Fruit fly (Drosophila melanogaster) whole organism, embryonic: Measurements from ENCODE around the gene nudC.

Experiments used
- BEAF-32 ChIP-seq: fragments of 200-800 bp; sonication (Bioruptor generic); optimal IDR thresholded peaks from 3 replicates; lab custom pipeline; 2017; ENCODE audit warnings: missing biosample characterization, missing genetic modification characterization, mild to moderate bottlenecking, moderate library complexity, missing genetic modification reagents
- Bteb2 ChIP-seq: fragments of 200-800 bp; sonication (Bioruptor generic); optimal IDR thresholded peaks from 2 replicates; lab custom pipeline; 2016; ENCODE audit warnings: missing biosample characterization, missing genetic modification characterization
- CG10147 ChIP-seq: fragments of 200-800 bp; sonication (Bioruptor generic); optimal IDR thresholded peaks from 2 replicates; lab custom pipeline; 2019; ENCODE audit warnings: missing biosample characterization, mild to moderate bottlenecking, missing genetic modification characterization, moderate library complexity
- CG10959 ChIP-seq: fragments of 200-800 bp; sonication (Bioruptor generic); IDR thresholded peaks from 2 replicates; pipeline ENCODE4 v1.3.6; 2022; ENCODE audit warnings: missing biosample characterization, missing genetic modification characterization
- CG14050 ChIP-seq: fragments of 200-800 bp; sonication (Bioruptor generic); IDR thresholded peaks from 3 replicates; pipeline ENCODE4 v1.3.6; 2022; ENCODE audit warnings: missing biosample characterization, missing genetic modification characterization
- CG1602 ChIP-seq: fragments of 200-800 bp; sonication (Bioruptor generic); optimal IDR thresholded peaks from 3 replicates; lab custom pipeline; 2016; ENCODE audit warnings: missing biosample characterization, missing genetic modification characterization
- CG1603 ChIP-seq: fragments of 200-800 bp; sonication (Bioruptor generic); optimal IDR thresholded peaks from 2 replicates; lab custom pipeline; 2019; ENCODE audit warnings: missing biosample characterization, mild to moderate bottlenecking, missing genetic modification characterization, moderate library complexity
- CG17328 ChIP-seq: fragments of 200-800 bp; sonication (Bioruptor generic); IDR thresholded peaks from 2 replicates; pipeline ENCODE4 v1.3.6; 2022; ENCODE audit warnings: missing biosample characterization, missing genetic modification characterization
- CG17359 ChIP-seq: fragments of 200-800 bp; sonication (Bioruptor generic); optimal IDR thresholded peaks from 3 replicates; lab custom pipeline; 2018; ENCODE audit warnings: missing biosample characterization, mild to moderate bottlenecking, missing genetic modification characterization, moderate library complexity
- CG17829 ChIP-seq: fragments of 200-800 bp; optimal IDR thresholded peaks from 2 replicates; lab custom pipeline; 2019; ENCODE audit warnings: missing biosample characterization, mild to moderate bottlenecking, missing genetic modification characterization, moderate library complexity
- CG3065 ChIP-seq: fragments of 200-800 bp; sonication (Bioruptor generic); optimal IDR thresholded peaks from 2 replicates; lab custom pipeline; 2016; ENCODE audit warnings: missing biosample characterization, missing genetic modification characterization
- CG31224 ChIP-seq: fragments of 200-800 bp; sonication (Bioruptor generic); IDR thresholded peaks from 2 replicates; pipeline ENCODE4 v1.3.6; 2022; ENCODE audit warnings: missing biosample characterization, missing genetic modification characterization
- CG34224 ChIP-seq: fragments of 200-800 bp; sonication (Bioruptor generic); IDR thresholded peaks from 3 replicates; pipeline ENCODE4 v1.3.6; 2022; ENCODE audit warnings: missing biosample characterization, missing genetic modification characterization; ENCODE audit not compliant: partially characterized antibody
- CG3726 ChIP-seq: fragments of 200-800 bp; sonication (Bioruptor generic); IDR thresholded peaks from 3 replicates; pipeline ENCODE4, ENCODE4 v1.3.6; 2022; ENCODE audit warnings: missing biosample characterization, missing genetic modification characterization
- CG8359 ChIP-seq: fragments of 200-800 bp; sonication (Bioruptor generic); optimal IDR thresholded peaks from 2 replicates; lab custom pipeline; 2017; ENCODE audit warnings: missing biosample characterization, mild to moderate bottlenecking, missing genetic modification characterization, borderline replicate concordance
- CG8765 ChIP-seq: fragments of 200-800 bp; sonication (Bioruptor generic); IDR thresholded peaks from 2 replicates; pipeline ENCODE4 v1.3.6; 2022; ENCODE audit warnings: missing biosample characterization, missing genetic modification characterization
- CG9817 ChIP-seq: fragments of 200-800 bp; sonication (Bioruptor generic); optimal IDR thresholded peaks from 2 replicates; lab custom pipeline; 2018; ENCODE audit warnings: missing biosample characterization, mild to moderate bottlenecking, missing genetic modification characterization, moderate library complexity
- CG9932 ChIP-seq: fragments of 200-800 bp; sonication (Bioruptor generic); IDR thresholded peaks from 2 replicates; pipeline ENCODE4 v1.3.6; 2022; ENCODE audit warnings: missing biosample characterization, missing genetic modification characterization
- Dll ChIP-seq: fragments of 200-800 bp; sonication (Bioruptor generic); IDR thresholded peaks from 4 replicates; pipeline ENCODE4 v1.3.6; 2022; ENCODE audit warnings: missing biosample characterization, missing genetic modification characterization; ENCODE audit not compliant: partially characterized antibody
- Drgx ChIP-seq: fragments of 200-800 bp; sonication (Bioruptor generic); IDR thresholded peaks from 2 replicates; pipeline ENCODE4 v1.3.6; 2022; ENCODE audit warnings: missing biosample characterization, missing genetic modification characterization
- Fer2 ChIP-seq: fragments of 200-800 bp; sonication (Bioruptor generic); optimal IDR thresholded peaks from 2 replicates; lab custom pipeline; 2018; ENCODE audit warnings: missing biosample characterization, mild to moderate bottlenecking, missing genetic modification characterization, moderate library complexity
- Hr39 ChIP-seq: fragments of >200 bp; optimal IDR thresholded peaks from 2 replicates; lab custom pipeline; 2017
- Kr ChIP-seq: fragments of 200-800 bp; sonication (Bioruptor generic); optimal IDR thresholded peaks from 2 replicates; lab custom pipeline; 2017; ENCODE audit warnings: missing biosample characterization, mild to moderate bottlenecking, missing genetic modification characterization
- Mes4 ChIP-seq: fragments of 200-800 bp; sonication (Bioruptor generic); optimal IDR thresholded peaks from 2 replicates; lab custom pipeline; 2016; ENCODE audit warnings: missing biosample characterization, missing genetic modification characterization
- Nf-YA ChIP-seq: fragments of 200-800 bp; sonication (Bioruptor generic); IDR thresholded peaks from 2 replicates; pipeline ENCODE4 v1.3.6; 2022; ENCODE audit warnings: missing biosample characterization, missing genetic modification characterization
- Scr ChIP-seq: fragments of 200-800 bp; sonication (Bioruptor generic); IDR thresholded peaks from 2 replicates; pipeline ENCODE4 v1.3.6; 2022; ENCODE audit warnings: missing biosample characterization, missing genetic modification characterization; ENCODE audit not compliant: partially characterized antibody
- al ChIP-seq: fragments of 200-800 bp; sonication (Bioruptor generic); IDR thresholded peaks from 2 replicates; pipeline ENCODE4 v1.3.6; 2022; ENCODE audit warnings: missing biosample characterization, missing genetic modification characterization
- bigmax ChIP-seq: fragments of 200-800 bp; sonication (Bioruptor generic); optimal IDR thresholded peaks from 2 replicates; lab custom pipeline; 2018; ENCODE audit warnings: missing biosample characterization, mild to moderate bottlenecking, missing genetic modification characterization
- bsh ChIP-seq, 2 experiments: fragments of 200-800 bp; sonication (Bioruptor generic); optimal IDR thresholded peaks; 2 replicates each; lab custom pipeline; 2017 to 2018; ENCODE audit warnings: mild to moderate bottlenecking in 2 of 2, missing biosample characterization in 2 of 2, missing genetic modification characterization in 2 of 2, moderate library complexity in 1 of 2
- btn ChIP-seq: fragments of 200-800 bp; sonication (Bioruptor generic); optimal IDR thresholded peaks from 2 replicates; lab custom pipeline; 2016; ENCODE audit warnings: missing biosample characterization, missing genetic modification characterization
- crol ChIP-seq: fragments of 200-800 bp; sonication (Bioruptor generic); IDR thresholded peaks from 2 replicates; pipeline ENCODE4 v1.3.6; 2022; ENCODE audit warnings: missing biosample characterization, missing genetic modification characterization
- ewg ChIP-seq: fragments of 200-800 bp; sonication (Bioruptor generic); optimal IDR thresholded peaks from 3 replicates; lab custom pipeline; 2017; ENCODE audit warnings: mild to moderate bottlenecking, missing biosample characterization, missing genetic modification reagents, missing genetic modification characterization
- fd96Cb ChIP-seq: fragments of 200-800 bp; sonication (Bioruptor generic); optimal IDR thresholded peaks from 2 replicates; lab custom pipeline; 2018; ENCODE audit warnings: missing biosample characterization, mild to moderate bottlenecking, missing genetic modification characterization, moderate library complexity
- gcm ChIP-seq: fragments of 200-800 bp; sonication (Bioruptor generic); optimal IDR thresholded peaks from 2 replicates; lab custom pipeline; 2019; ENCODE audit warnings: missing biosample characterization, mild to moderate bottlenecking, missing genetic modification characterization, moderate library complexity
- gfzf ChIP-seq: fragments of 200-800 bp; sonication (Bioruptor generic); optimal IDR thresholded peaks from 2 replicates; lab custom pipeline; 2016; ENCODE audit warnings: missing biosample characterization, mild to moderate bottlenecking, missing genetic modification characterization, moderate library complexity
- knrl ChIP-seq: fragments of 200-800 bp; sonication (Bioruptor generic); IDR thresholded peaks from 3 replicates; pipeline ENCODE4 v1.3.6; 2022; ENCODE audit warnings: missing biosample characterization, missing genetic modification characterization; ENCODE audit not compliant: partially characterized antibody
- lbe ChIP-seq: fragments of 200-800 bp; sonication (Bioruptor generic); optimal IDR thresholded peaks from 2 replicates; lab custom pipeline; 2016; ENCODE audit warnings: missing biosample characterization, mild to moderate bottlenecking, missing genetic modification characterization
- maf-S ChIP-seq: fragments of 200-800 bp; sonication (Bioruptor generic); optimal IDR thresholded peaks from 2 replicates; lab custom pipeline; 2016; ENCODE audit warnings: missing biosample characterization, missing genetic modification characterization
- nom ChIP-seq: fragments of 200-800 bp; sonication (Bioruptor generic); optimal IDR thresholded peaks from 2 replicates; lab custom pipeline; 2017; ENCODE audit warnings: missing biosample characterization, missing genetic modification characterization, mild to moderate bottlenecking, moderate library complexity, missing genetic modification reagents
- pho ChIP-seq: fragments of 200-800 bp; sonication (Bioruptor generic); optimal IDR thresholded peaks from 2 replicates; lab custom pipeline; 2016; ENCODE audit warnings: missing biosample characterization, missing genetic modification characterization
- psq ChIP-seq: fragments of 200-800 bp; sonication (Bioruptor generic); optimal IDR thresholded peaks from 2 replicates; lab custom pipeline; 2017; ENCODE audit warnings: missing biosample characterization, missing genetic modification characterization
- sens ChIP-seq: fragments of 200-800 bp; sonication (Bioruptor generic); peaks from one replicate; lab custom pipeline; 2016; ENCODE audit warnings: missing biosample characterization, missing genetic modification characterization
- sqz ChIP-seq: fragments of 200-800 bp; sonication (Bioruptor generic); optimal IDR thresholded peaks from 3 replicates; lab custom pipeline; 2018; ENCODE audit warnings: missing biosample characterization, mild to moderate bottlenecking, missing genetic modification characterization
- sr ChIP-seq: fragments of 200-800 bp; sonication (Bioruptor generic); IDR thresholded peaks from 3 replicates; pipeline ENCODE4 v1.3.6; 2022; ENCODE audit warnings: missing biosample characterization, missing genetic modification characterization
- usp ChIP-seq: fragments of >200 bp; optimal IDR thresholded peaks from 2 replicates; lab custom pipeline; 2017; ENCODE audit warnings: missing biosample characterization, missing genetic modification characterization
- zfh1 ChIP-seq: fragments of 200-800 bp; sonication (Bioruptor generic); IDR thresholded peaks from 3 replicates; pipeline ENCODE4 v1.3.6; 2022; ENCODE audit warnings: missing biosample characterization, missing genetic modification characterization

nudC gene

DNA sequence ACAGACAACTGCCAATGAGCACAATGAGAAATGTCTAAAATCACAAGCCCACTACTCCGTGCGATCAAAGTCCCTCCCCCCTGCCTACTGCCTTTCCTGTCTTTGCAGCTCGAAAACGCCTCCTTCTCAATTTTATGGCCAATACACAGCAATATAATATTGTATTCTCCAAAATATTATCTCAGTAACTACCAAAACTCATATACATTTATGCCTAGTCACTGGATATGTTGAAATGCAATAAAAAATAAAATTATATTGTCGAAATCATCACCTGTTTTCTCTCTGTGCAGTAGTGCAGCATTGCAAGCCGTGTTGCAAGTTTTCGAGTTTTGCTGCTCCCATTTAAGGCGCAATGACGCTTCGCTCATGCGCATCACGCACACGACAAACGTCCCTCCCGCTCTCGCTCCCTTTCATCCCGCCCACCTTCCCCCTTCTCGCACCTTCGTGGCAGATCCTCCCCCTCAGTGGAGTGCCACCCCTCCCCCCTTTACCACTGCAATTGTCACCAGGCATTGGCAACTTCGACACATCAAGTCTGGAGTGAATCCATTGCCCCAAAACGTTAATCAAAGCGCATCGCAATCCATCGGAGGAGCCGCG, 46.2 kb upstream of the nudC start (continued):
- TF ChIP-seq bsh (GFP tag; optimal IDR thresholded peaks at IDR 0.05; lab: Kevin White, UChicago) (peak in 1 of 2 experiments; percentile 69), nom (GFP tag; lab: Kevin White, UChicago) (peak; percentile 92), maf-S (GFP tag; lab: Kevin White, UChicago) (no peak), CG9817 (no peak), CG17829 (tag; lab: Kevin White, UChicago) (no peak), CG1603 (tag; lab: Kevin White, UChicago) (peak; percentile 15), knrl (GFP tag; lab: Robert Waterston, UW) (0 out of 3 replicates have a peak, but pooled peaks have one; percentile 8), pho (GFP tag; lab: Kevin White, UChicago) (no peak), gcm (GFP tag; lab: Kevin White, UChicago) (no peak), Drgx (GFP tag; lab: Robert Waterston, UW) (peak; percentile 87), fd96Cb (tag; lab: Kevin White, UChicago) (no peak), Dll (no peak), CG8359 (GFP tag; lab: Kevin White, UChicago) (no peak), CG34224 (GFP tag; lab: Robert Waterston, UW) (no peak), gfzf (GFP tag; lab: Kevin White, UChicago) (no peak), BEAF-32 (GFP tag; lab: Kevin White, UChicago) (no peak), Bteb2 (GFP tag; lab: Kevin White, UChicago) (no peak), psq (GFP tag; lab: Kevin White, UChicago) (no peak), CG9932 (GFP tag; lab: Robert Waterston, UW) (no peak), CG17328 (GFP tag; lab: Robert Waterston, UW) (no peak), Mes4 (GFP tag; lab: Kevin White, UChicago) (no peak), Scr (GFP tag; lab: Robert Waterston, UW) (no peak), usp (GFP tag; lab: Kevin White, UChicago) (no peak), btn (no peak), crol (GFP tag; lab: Robert Waterston, UW) (peak; percentile 78), CG10147 (GFP tag; lab: Kevin White, UChicago) (no peak), CG17359 (tag; lab: Kevin White, UChicago) (no peak), Fer2 (tag; lab: Kevin White, UChicago) (no peak), sens (peak; percentile 74), Kr (no peak), Nf-YA (GFP tag; lab: Robert Waterston, UW) (no peak), CG3726 (GFP tag; lab: Robert Waterston, UW) (no peak), CG31224 (no peak), CG1602 (GFP tag; lab: Kevin White, UChicago) (no peak), CG3065 (GFP tag; lab: Kevin White, UChicago) (no peak), ewg (peak; percentile 11), bigmax (GFP tag; lab: Kevin White, UChicago) (no peak), CG8765 (GFP tag; lab: Robert Waterston, UW) (peak; percentile 40; the same call in 1 of the 2 replicates), lbe (GFP tag; lab: Kevin White, UChicago) (peak; percentile 31), sr (GFP tag; lab: Robert Waterston, UW) (no peak), CG14050 (GFP tag; lab: Robert Waterston, UW) (no peak), CG10959 (GFP tag; lab: Robert Waterston, UW) (peak; percentile 40; the same call in 1 of the 2 replicates), sqz (no peak), zfh1 (GFP tag; lab: Robert Waterston, UW) (0 out of 3 replicates have a peak, but pooled peaks have one; percentile 6), al (no peak), Hr39 (no peak)
